Worm (Caenorhabditis elegans): ENCODE results near the gene dlhd-1.

- no peak for TF ChIP-seq egl-27 (tag; optimal IDR thresholded peaks at IDR 0.05)
- no peak for TF ChIP-seq nhr-237 (tag; optimal IDR thresholded peaks at IDR 0.05)
- TF ChIP-seq ztf-4 (tag; optimal IDR thresholded peaks at IDR 0.05) = no peak
- no peak for TF ChIP-seq mdl-1 (tag; optimal IDR thresholded peaks at IDR 0.05)
Measured at ce11 chrII:1123208-1123607, 48.7 kb downstream of the dlhd-1 start, which contains the start of the genes sut-1 and eri-3.

Data from whole organism, L2 larva.